Worm (Caenorhabditis elegans) whole organism, mixed stage, embryonic: ENCODE data around the gene lgc-15.

ENCODE experiments used
- ceh-39 ChIP-seq: fragments of 150-350 bp; optimal IDR thresholded peaks from 2 replicates; lab custom pipeline; 2014; ENCODE audit warnings: missing biosample characterization, missing genetic modification characterization
- elt-1 ChIP-seq: sonication (generic microtip); optimal IDR thresholded peaks from 2 replicates; lab custom pipeline; 2017; ENCODE audit warnings: missing genetic modification characterization, mild to moderate bottlenecking, missing compliant biosample characterization, antibody characterized with exemption, moderate library complexity, borderline replicate concordance; ENCODE audit not compliant: insufficient read depth
- elt-3 ChIP-seq: fragments of 150-350 bp; optimal IDR thresholded peaks from 2 replicates; lab custom pipeline; 2014; ENCODE audit warnings: missing biosample characterization, missing genetic modification characterization
- lsy-2 ChIP-seq: fragments of 150-350 bp; optimal IDR thresholded peaks from 2 replicates; lab custom pipeline; 2014; ENCODE audit warnings: missing biosample characterization, missing genetic modification characterization
- nhr-12 ChIP-seq: fragments of 150-350 bp; optimal IDR thresholded peaks from 2 replicates; lab custom pipeline; 2014; ENCODE audit warnings: missing biosample characterization, missing genetic modification characterization
- nhr-28 ChIP-seq: fragments of 150-350 bp; optimal IDR thresholded peaks from 2 replicates; lab custom pipeline; 2014; ENCODE audit warnings: missing biosample characterization, missing genetic modification characterization
- pha-4 ChIP-seq: fragments of 150-350 bp; optimal IDR thresholded peaks from 2 replicates; lab custom pipeline; 2018; ENCODE audit warnings: missing biosample characterization, missing genetic modification reagents, missing genetic modification characterization
- snpc-4 ChIP-seq: fragments of 150-350 bp; optimal IDR thresholded peaks from 2 replicates; lab custom pipeline; 2014; ENCODE audit warnings: missing biosample characterization, missing genetic modification characterization
- sptf-1 ChIP-seq: sonication (generic microtip); optimal IDR thresholded peaks from 2 replicates; lab custom pipeline; 2017; ENCODE audit warnings: mild to moderate bottlenecking, missing genetic modification characterization, moderate library complexity, missing compliant biosample characterization
- unc-39 ChIP-seq: fragments of 150-350 bp; optimal IDR thresholded peaks from 2 replicates; lab custom pipeline; 2014; ENCODE audit warnings: missing biosample characterization, missing genetic modification characterization
- unc-62 ChIP-seq: fragments of 150-350 bp; optimal IDR thresholded peaks from 2 replicates; lab custom pipeline; 2014; ENCODE audit warnings: missing biosample characterization, missing genetic modification reagents, missing genetic modification characterization

DNA sequence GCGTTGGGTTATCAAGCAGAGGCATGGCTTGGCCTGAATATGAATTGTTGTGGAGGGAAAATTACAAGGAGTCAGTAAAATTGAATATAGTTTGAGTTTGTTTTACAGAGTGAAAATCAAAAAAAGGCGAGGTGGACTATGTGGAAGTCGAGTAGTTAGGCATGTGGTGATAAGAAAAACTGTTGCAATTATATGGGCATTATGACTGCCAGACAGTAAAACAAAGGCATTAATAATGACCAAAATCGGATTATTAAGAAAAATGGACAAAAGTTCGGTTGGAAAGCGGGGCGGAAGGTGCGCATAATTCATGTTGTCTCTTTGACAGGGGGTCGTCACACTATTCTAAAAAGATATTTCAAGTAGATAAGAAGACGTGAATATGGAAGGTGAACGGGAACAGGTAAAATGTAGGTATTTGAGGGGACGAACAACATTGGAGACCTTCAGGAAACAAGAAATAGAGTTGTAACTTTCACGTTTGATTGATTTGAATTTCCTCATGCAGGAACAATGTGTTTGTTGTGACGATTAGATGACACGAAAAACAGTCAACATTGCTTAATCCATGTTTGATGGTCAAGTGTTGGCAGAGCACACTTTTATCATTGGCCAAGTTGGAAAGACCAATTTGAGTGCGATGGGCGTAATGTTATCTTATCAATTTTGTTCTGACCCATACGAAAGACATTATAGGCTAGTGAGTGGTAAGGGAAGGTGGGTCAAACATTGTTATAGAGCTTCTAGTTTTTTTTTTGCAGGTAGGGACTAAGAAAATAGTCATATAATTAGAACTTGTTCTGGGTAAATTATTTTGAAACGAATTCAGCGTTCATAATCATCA lies 40.2 kb downstream of the lgc-15 start, which contains the start of gene mfsd-11:
- TF ChIP-seq elt-1 (tag; lab: Kevin White, UChicago) (no peak), ceh-39 (tag; lab: Kevin White, UChicago) (no peak), nhr-12 (tag; lab: Kevin White, UChicago) (no peak), nhr-28 (tag; lab: Kevin White, UChicago) (no peak), snpc-4 (no peak), lsy-2 (no peak), pha-4 (no peak), elt-3 (tag; lab: Kevin White, UChicago) (no peak), sptf-1 (no peak), unc-39 (tag; lab: Kevin White, UChicago) (no peak), unc-62 (no peak)
